Fruit fly (Drosophila melanogaster) whole organism, embryonic: ENCODE data around the gene CG32369.

Source experiments
- CG10654 ChIP-seq: fragments of 200-800 bp; sonication (Bioruptor generic); optimal IDR thresholded peaks from 2 replicates; lab custom pipeline; 2016; ENCODE audit warnings: missing biosample characterization, missing genetic modification characterization
- CG1832 ChIP-seq: fragments of 200-800 bp; sonication (Bioruptor generic); optimal IDR thresholded peaks from 2 replicates; lab custom pipeline; 2017; ENCODE audit warnings: missing biosample characterization, mild to moderate bottlenecking, missing genetic modification characterization, inconsistent platforms
- CG31224 ChIP-seq: fragments of 200-800 bp; sonication (Bioruptor generic); IDR thresholded peaks from 2 replicates; pipeline ENCODE4 v1.3.6; 2022; ENCODE audit warnings: missing biosample characterization, missing genetic modification characterization
- CG6654 ChIP-seq: fragments of 200-800 bp; sonication (Bioruptor generic); optimal IDR thresholded peaks from 2 replicates; lab custom pipeline; 2017; ENCODE audit warnings: missing biosample characterization, mild to moderate bottlenecking, missing genetic modification characterization
- CG6791 ChIP-seq: fragments of 200-800 bp; sonication (Bioruptor generic); IDR thresholded peaks from 3 replicates; pipeline ENCODE4 v1.3.6; 2022; ENCODE audit warnings: missing biosample characterization, missing genetic modification characterization; ENCODE audit not compliant: partially characterized antibody
- CG8388 ChIP-seq: fragments of 200-800 bp; sonication (Bioruptor generic); optimal IDR thresholded peaks from 2 replicates; lab custom pipeline; 2019; ENCODE audit warnings: missing biosample characterization, mild to moderate bottlenecking, missing genetic modification characterization, moderate library complexity
- ERR ChIP-seq: fragments of 200-800 bp; sonication (Bioruptor generic); optimal IDR thresholded peaks from 2 replicates; lab custom pipeline; 2016; ENCODE audit warnings: missing biosample characterization, missing genetic modification characterization
- Spps ChIP-seq: fragments of 200-800 bp; sonication (Bioruptor generic); optimal IDR thresholded peaks from 2 replicates; lab custom pipeline; 2018; ENCODE audit warnings: missing biosample characterization, mild to moderate bottlenecking, missing genetic modification characterization
- chinmo ChIP-seq: fragments of 200-800 bp; sonication (Bioruptor generic); IDR thresholded peaks from 4 replicates; pipeline ENCODE4 v1.3.6; 2022; ENCODE audit warnings: missing biosample characterization, missing genetic modification characterization; ENCODE audit not compliant: partially characterized antibody
- gcm2 ChIP-seq: fragments of 200-800 bp; sonication (Bioruptor generic); optimal IDR thresholded peaks from 2 replicates; lab custom pipeline; 2016; ENCODE audit warnings: missing biosample characterization, missing genetic modification characterization
- nerfin-2 ChIP-seq: fragments of 200-800 bp; sonication (Bioruptor generic); IDR thresholded peaks from 2 replicates; pipeline ENCODE4 v1.3.6; 2022; ENCODE audit warnings: missing biosample characterization, missing genetic modification characterization; ENCODE audit not compliant: partially characterized antibody
- unpg ChIP-seq: fragments of 200-800 bp; sonication (Bioruptor generic); optimal IDR thresholded peaks from 3 replicates; lab custom pipeline; 2018; ENCODE audit warnings: missing biosample characterization, mild to moderate bottlenecking, missing genetic modification characterization, moderate library complexity

dm6 chr3L:7801308-7801893 is 8.2 kb downstream of the CG32369 start:
- TF ChIP-seq CG10654 (GFP tag; lab: Kevin White, UChicago) (no peak), CG6791 (no peak), Spps (tag; lab: Kevin White, UChicago) (no peak), chinmo (GFP tag; lab: Robert Waterston, UW) (no peak), ERR (GFP tag; lab: Kevin White, UChicago) (no peak), CG31224 (GFP tag; lab: Robert Waterston, UW) (no peak), CG1832 (no peak), CG6654 (no peak), gcm2 (GFP tag; lab: Kevin White, UChicago) (no peak), unpg (GFP tag; lab: Kevin White, UChicago) (no peak), CG8388 (GFP tag; lab: Kevin White, UChicago) (no peak), nerfin-2 (GFP tag; lab: Robert Waterston, UW) (no peak)
